Worm (Caenorhabditis elegans) whole organism, early embryonic: ENCODE data around the gene F26G1.9.

ENCODE experiments used
- B0310.2 ChIP-seq: sonication (generic microtip); optimal IDR thresholded peaks from 2 replicates; lab custom pipeline; 2016; ENCODE audit warnings: mild to moderate bottlenecking, missing genetic modification characterization, missing compliant biosample characterization
- F13C5.2 ChIP-seq: sonication (generic microtip); optimal IDR thresholded peaks from 2 replicates; lab custom pipeline; 2017; ENCODE audit warnings: mild to moderate bottlenecking, missing genetic modification characterization, inconsistent platforms, missing compliant biosample characterization
- aly-1 ChIP-seq: sonication (generic microtip); optimal IDR thresholded peaks from 2 replicates; lab custom pipeline; 2016; ENCODE audit warnings: missing genetic modification characterization, missing compliant biosample characterization
- ama-1 ChIP-seq: fragments of 150-350 bp; optimal IDR thresholded peaks from 2 replicates; lab custom pipeline; 2014
- ceh-13 ChIP-seq: fragments of 200-800 bp; sonication (Bioruptor generic); optimal IDR thresholded peaks from 2 replicates; lab custom pipeline; 2018; ENCODE audit warnings: mild to moderate bottlenecking, missing genetic modification characterization, missing compliant biosample characterization
- ceh-36 ChIP-seq: sonication (generic microtip); optimal IDR thresholded peaks from 2 replicates; lab custom pipeline; 2016; ENCODE audit warnings: missing genetic modification characterization, inconsistent platforms, missing compliant biosample characterization
- ets-7 ChIP-seq: sonication (generic microtip); optimal IDR thresholded peaks from 2 replicates; lab custom pipeline; 2016; ENCODE audit warnings: missing genotype, missing genetic modification characterization, missing compliant biosample characterization
- flt-1 ChIP-seq: fragments of 200-800 bp; sonication (Bioruptor generic); IDR thresholded peaks from 2 replicates; pipeline ENCODE4 v1.3.6; 2022; ENCODE audit warnings: missing genetic modification characterization, missing compliant biosample characterization
- hmbx-1 ChIP-seq: sonication (generic microtip); optimal IDR thresholded peaks from 2 replicates; lab custom pipeline; 2016; ENCODE audit warnings: mild to moderate bottlenecking, missing genetic modification characterization, missing compliant biosample characterization
- hmg-4 ChIP-seq: fragments of 200-800 bp; sonication (Bioruptor generic); optimal IDR thresholded peaks from 2 replicates; lab custom pipeline; 2018; ENCODE audit warnings: mild to moderate bottlenecking, missing genetic modification characterization, missing compliant biosample characterization
- hnd-1 ChIP-seq: sonication (generic microtip); optimal IDR thresholded peaks from 2 replicates; lab custom pipeline; 2016; ENCODE audit warnings: missing genetic modification characterization, missing compliant biosample characterization
- pes-1 ChIP-seq: fragments of 200-800 bp; sonication (Bioruptor generic); IDR thresholded peaks from 2 replicates; pipeline ENCODE4 v1.3.6; 2022; ENCODE audit warnings: missing genetic modification reagents, missing genetic modification characterization, missing compliant biosample characterization
- scrt-1 ChIP-seq: fragments of 200-800 bp; sonication (Bioruptor generic); IDR thresholded peaks from 2 replicates; pipeline ENCODE4 v1.3.6; 2022; ENCODE audit warnings: missing genetic modification characterization, missing compliant biosample characterization
- sea-1 ChIP-seq: fragments of 200-800 bp; sonication (Bioruptor generic); conservative IDR thresholded peaks from 2 replicates; pipeline ENCODE4 v1.3.6; 2022; ENCODE audit warnings: missing genetic modification characterization, missing compliant biosample characterization
- tbx-11 ChIP-seq: fragments of 200-800 bp; sonication (Bioruptor generic); IDR thresholded peaks from 2 replicates; pipeline ENCODE4 v1.3.6; 2022; ENCODE audit warnings: missing genetic modification characterization, missing compliant biosample characterization
- tbx-37 ChIP-seq: fragments of 200-800 bp; sonication (Bioruptor generic); conservative IDR thresholded peaks from 2 replicates; pipeline ENCODE4 v1.3.6; 2022; ENCODE audit warnings: missing genetic modification reagents, missing genetic modification characterization, missing compliant biosample characterization
- tra-4 ChIP-seq: sonication (generic microtip); optimal IDR thresholded peaks from 2 replicates; lab custom pipeline; 2017; ENCODE audit warnings: missing genetic modification characterization, missing compliant biosample characterization

The F26G1.9 gene

DNA sequence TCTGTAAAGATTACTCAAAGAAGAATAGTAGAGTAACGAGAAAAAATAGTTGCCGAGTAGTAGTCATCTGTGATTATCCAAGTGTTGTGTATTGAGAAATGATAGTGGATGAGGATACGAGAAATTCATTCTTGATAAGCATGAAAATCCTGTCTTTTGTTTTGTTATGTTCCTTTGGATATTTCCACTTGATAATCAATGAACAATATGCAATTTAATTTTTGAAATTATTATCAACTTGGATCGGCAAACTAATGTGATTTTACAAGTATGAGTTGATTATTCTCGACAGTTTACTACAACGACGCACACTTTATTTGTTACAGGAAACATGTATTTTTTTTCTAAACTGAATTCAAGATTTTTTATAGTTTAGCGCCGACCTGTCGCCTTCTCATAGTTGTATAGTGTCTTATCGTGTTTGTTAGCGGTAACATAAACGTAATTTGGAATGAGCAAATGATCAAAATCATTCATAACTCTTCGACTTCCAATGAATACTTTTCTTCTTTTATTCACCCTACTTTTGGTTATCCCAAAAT lies at the start of gene F26G1.9, which contains the start of gene F26G1.10:
Gene F26G1.9 (minus strand): TSS at position 101 of the 542 bp plus-strand sequence.
Gene F26G1.10 (plus strand): TSS at position 492 of the 542 bp plus-strand sequence.
- TF ChIP-seq ama-1 (lab: Kevin White, UChicago) (no peak), B0310.2 (tag; lab: Kevin White, UChicago) (no peak), ceh-13 (GFP tag; lab: Kevin White, UChicago) (no peak), flt-1 (no peak), tbx-11 (no peak), tbx-37 (GFP tag; lab: Robert Waterston, UW) (no peak), hnd-1 (tag; lab: Kevin White, UChicago) (no peak), hmg-4 (GFP tag; lab: Kevin White, UChicago) (no peak), hmbx-1 (tag; lab: Kevin White, UChicago) (no peak), tra-4 (tag; lab: Kevin White, UChicago) (no peak), ceh-36 (tag; lab: Kevin White, UChicago) (no peak), pes-1 (GFP tag; lab: Robert Waterston, UW) (no peak), aly-1 (no peak)

DNA sequence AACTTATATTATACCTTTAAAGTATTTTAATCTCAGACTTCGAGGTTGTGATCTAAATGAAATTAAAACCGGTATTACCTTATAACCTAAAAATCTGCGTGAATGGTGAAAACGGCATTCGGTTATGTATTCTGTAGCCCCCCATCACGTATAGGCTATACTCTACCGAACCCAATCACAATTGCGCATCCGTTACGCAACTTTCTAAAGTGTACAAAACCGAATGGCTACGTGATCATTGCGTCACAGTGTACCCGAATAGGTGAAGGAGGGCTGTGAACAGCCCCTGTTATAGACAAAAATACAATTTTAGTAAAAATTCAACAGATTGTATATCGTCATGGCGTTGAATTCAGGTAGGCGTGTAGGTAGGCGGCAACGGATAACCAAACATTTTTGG lies 48.8 kb upstream of the F26G1.9 start:
- TF ChIP-seq aly-1 (no peak), tbx-37 (GFP tag; lab: Robert Waterston, UW) (no peak), hnd-1 (tag; lab: Kevin White, UChicago) (no peak), tbx-11 (no peak), scrt-1 (GFP tag; lab: Robert Waterston, UW) (no peak), ama-1 (lab: Kevin White, UChicago) (no peak), ceh-13 (GFP tag; lab: Kevin White, UChicago) (no peak), B0310.2 (tag; lab: Kevin White, UChicago) (no peak), pes-1 (GFP tag; lab: Robert Waterston, UW) (no peak), flt-1 (no peak)

DNA sequence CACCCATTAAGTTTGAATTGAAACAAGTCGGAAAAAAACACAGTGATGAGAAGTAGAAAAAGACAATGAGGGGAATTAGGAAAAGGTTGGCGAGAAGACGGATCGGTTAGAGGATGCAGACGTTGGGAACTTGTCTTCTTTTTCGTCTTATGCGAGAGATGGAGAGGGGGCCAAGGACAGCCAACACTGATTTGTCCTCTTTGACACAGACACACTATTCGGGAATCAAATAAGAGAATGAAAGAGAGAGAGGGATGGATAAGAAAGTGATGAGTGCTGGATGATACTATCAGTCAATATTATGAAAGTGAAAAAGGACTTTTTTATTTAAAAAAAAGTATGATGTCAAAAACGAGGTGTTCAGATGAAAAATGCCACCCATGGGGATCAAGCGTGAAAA lies 47.9 kb upstream of the F26G1.9 start, which contains the start of gene lact-5:
Gene lact-5 (minus strand): TSS at position 1 of the 400 bp plus-strand sequence.
- TF ChIP-seq tbx-11 (no peak), B0310.2 (tag; lab: Kevin White, UChicago) (no peak), tbx-37 (GFP tag; lab: Robert Waterston, UW) (no peak), F13C5.2 (tag; lab: Kevin White, UChicago) (no peak), flt-1 (no peak), tra-4 (tag; lab: Kevin White, UChicago) (no peak), hmg-4 (GFP tag; lab: Kevin White, UChicago) (no peak), pes-1 (GFP tag; lab: Robert Waterston, UW) (no peak), scrt-1 (GFP tag; lab: Robert Waterston, UW) (no peak), ets-7 (tag; lab: Kevin White, UChicago) (no peak), ceh-36 (tag; lab: Kevin White, UChicago) (no peak), aly-1 (no peak), ceh-13 (GFP tag; lab: Kevin White, UChicago) (no peak), sea-1 (GFP tag; lab: Robert Waterston, UW) (no peak), ama-1 (lab: Kevin White, UChicago) (no peak), hnd-1 (tag; lab: Kevin White, UChicago) (no peak), hmbx-1 (tag; lab: Kevin White, UChicago) (no peak)

DNA sequence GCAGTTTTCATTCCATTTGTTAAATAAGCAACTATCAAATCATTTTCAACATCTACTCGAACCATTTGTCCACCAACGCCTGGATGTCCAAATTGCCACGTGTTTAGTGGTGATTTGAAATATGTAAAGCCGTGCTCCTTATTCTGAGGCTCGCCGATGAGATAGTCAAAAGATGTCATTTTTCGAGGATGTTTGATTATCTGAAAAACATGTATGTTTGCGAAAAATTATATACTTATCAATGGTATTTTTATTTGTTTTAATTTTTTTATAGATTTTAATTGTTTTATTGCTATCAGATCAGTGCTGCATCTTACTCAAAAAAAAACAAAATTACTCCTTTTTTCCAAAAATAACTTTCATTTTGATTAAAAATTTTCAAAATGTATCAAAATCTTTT lies 45.0 kb upstream of the F26G1.9 start:
- TF ChIP-seq F13C5.2 (tag; lab: Kevin White, UChicago), result no peak
- no peak for TF ChIP-seq ama-1 (lab: Kevin White, UChicago)
- TF ChIP-seq B0310.2 (tag; lab: Kevin White, UChicago), result no peak
- TF ChIP-seq scrt-1 (GFP tag; lab: Robert Waterston, UW), result no peak
- TF ChIP-seq flt-1, result no peak
- TF ChIP-seq hmg-4 (GFP tag; lab: Kevin White, UChicago), result no peak
- TF ChIP-seq aly-1, result no peak
- TF ChIP-seq ceh-36 (tag; lab: Kevin White, UChicago), result no peak
- TF ChIP-seq tbx-37 (GFP tag; lab: Robert Waterston, UW), result no peak
- TF ChIP-seq tbx-11, result no peak
- TF ChIP-seq ets-7 (tag; lab: Kevin White, UChicago), result no peak
- TF ChIP-seq ceh-13 (GFP tag; lab: Kevin White, UChicago), result no peak
- no peak for TF ChIP-seq hmbx-1 (tag; lab: Kevin White, UChicago)
- no peak for TF ChIP-seq pes-1 (GFP tag; lab: Robert Waterston, UW)
- TF ChIP-seq tra-4 (tag; lab: Kevin White, UChicago), result no peak

DNA sequence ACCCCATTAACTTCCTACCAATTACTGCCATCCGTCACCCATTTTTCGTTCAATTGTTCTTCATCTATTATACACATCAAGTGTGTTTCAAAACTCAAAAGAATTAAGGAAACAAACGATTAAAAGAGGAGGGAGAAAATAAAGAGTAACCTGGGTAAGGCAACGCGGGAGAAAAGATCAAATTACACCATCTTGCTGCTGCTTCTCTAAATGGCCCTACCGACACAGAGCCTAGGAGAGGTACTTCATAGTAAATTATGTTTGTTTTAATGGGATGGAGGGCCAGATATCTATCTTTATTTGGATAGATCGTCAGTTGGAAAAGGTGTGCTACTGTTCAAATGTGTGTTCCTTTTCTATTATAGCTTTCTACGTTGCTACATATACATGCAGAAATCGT lies 41.6 kb upstream of the F26G1.9 start:
- TF ChIP-seq ceh-36 (tag; lab: Kevin White, UChicago) (no peak), sea-1 (GFP tag; lab: Robert Waterston, UW) (no peak), tbx-37 (GFP tag; lab: Robert Waterston, UW) (no peak), F13C5.2 (tag; lab: Kevin White, UChicago) (no peak), B0310.2 (tag; lab: Kevin White, UChicago) (no peak), ets-7 (tag; lab: Kevin White, UChicago) (no peak), hmbx-1 (tag; lab: Kevin White, UChicago) (no peak), pes-1 (GFP tag; lab: Robert Waterston, UW) (no peak), flt-1 (no peak)

DNA sequence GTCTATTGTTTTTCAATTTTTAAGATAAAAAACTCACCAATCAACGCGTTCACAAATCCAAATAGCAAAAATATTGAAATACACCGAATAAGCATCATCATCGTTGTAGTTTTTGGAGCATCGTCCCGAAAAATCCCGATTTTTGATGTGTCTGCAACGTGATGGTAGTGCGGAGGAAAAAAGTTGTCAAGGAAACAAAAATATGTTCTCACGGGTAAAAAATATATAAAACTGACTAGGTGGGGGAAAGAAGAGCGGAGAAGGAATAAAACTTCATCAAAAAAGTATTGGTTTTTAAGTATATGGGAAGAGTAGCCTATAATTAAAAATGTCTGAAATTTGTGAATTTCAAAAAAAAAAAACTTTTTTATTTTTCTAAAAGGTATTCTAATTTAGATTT lies 38.2 kb upstream of the F26G1.9 start, which contains the start of gene rig-6:
Gene rig-6 (minus strand): TSS at position 101 of the 400 bp plus-strand sequence.
- TF ChIP-seq tbx-37 (GFP tag; lab: Robert Waterston, UW), result no peak
- no peak for TF ChIP-seq scrt-1 (GFP tag; lab: Robert Waterston, UW)
- TF ChIP-seq ceh-13 (GFP tag; lab: Kevin White, UChicago), result no peak
- TF ChIP-seq F13C5.2 (tag; lab: Kevin White, UChicago), result no peak
- no peak for TF ChIP-seq pes-1 (GFP tag; lab: Robert Waterston, UW)
- no peak for TF ChIP-seq B0310.2 (tag; lab: Kevin White, UChicago)
- TF ChIP-seq tra-4 (tag; lab: Kevin White, UChicago), result no peak
- no peak for TF ChIP-seq hmbx-1 (tag; lab: Kevin White, UChicago)
- TF ChIP-seq ceh-36 (tag; lab: Kevin White, UChicago), result no peak
- TF ChIP-seq tbx-11, result no peak
- no peak for TF ChIP-seq ets-7 (tag; lab: Kevin White, UChicago)
- no peak for TF ChIP-seq aly-1
- TF ChIP-seq hmg-4 (GFP tag; lab: Kevin White, UChicago), result no peak
- TF ChIP-seq flt-1, result no peak
- TF ChIP-seq ama-1 (lab: Kevin White, UChicago), result no peak
